Fruit fly (Drosophila melanogaster) whole organism, pupa: ENCODE results near the gene cyr.

Experiments
- CG10348 ChIP-seq: fragments of 200-800 bp; sonication (Bioruptor generic); IDR thresholded peaks from 2 replicates; pipeline ENCODE4 v1.3.6; 2022; ENCODE audit warnings: missing biosample characterization, missing genetic modification characterization
- CG12605 ChIP-seq: fragments of 200-800 bp; sonication (Bioruptor generic); IDR thresholded peaks from 2 replicates; pipeline ENCODE4 v1.3.6; 2022; ENCODE audit warnings: missing biosample characterization, missing genetic modification characterization
- CG13204 ChIP-seq: fragments of 200-800 bp; sonication (Bioruptor generic); optimal IDR thresholded peaks from 2 replicates; lab custom pipeline; 2018; ENCODE audit warnings: missing biosample characterization, mild to moderate bottlenecking, missing genetic modification characterization, moderate library complexity
- CG14655 ChIP-seq: fragments of 200-800 bp; sonication (Bioruptor generic); optimal IDR thresholded peaks from 3 replicates; lab custom pipeline; 2017; ENCODE audit warnings: mild to moderate bottlenecking, missing biosample characterization, missing genetic modification reagents, missing genetic modification characterization
- CG15710 ChIP-seq: fragments of 200-800 bp; sonication (Bioruptor generic); optimal IDR thresholded peaks from 2 replicates; lab custom pipeline; 2018; ENCODE audit warnings: missing biosample characterization, mild to moderate bottlenecking, missing genetic modification characterization, moderate library complexity
- CG17806 ChIP-seq: fragments of 200-800 bp; sonication (Bioruptor generic); optimal IDR thresholded peaks from 2 replicates; lab custom pipeline; 2018; ENCODE audit warnings: missing biosample characterization, mild to moderate bottlenecking, missing genetic modification characterization, moderate library complexity
- CG32121 ChIP-seq: fragments of 200-800 bp; sonication (Bioruptor generic); IDR thresholded peaks from 2 replicates; pipeline ENCODE4 v1.3.6; 2022; ENCODE audit warnings: missing biosample characterization, missing genetic modification characterization
- CG34367 ChIP-seq: fragments of 200-800 bp; sonication (Bioruptor generic); optimal IDR thresholded peaks from 2 replicates; lab custom pipeline; 2018; ENCODE audit warnings: missing biosample characterization, mild to moderate bottlenecking, missing genetic modification characterization
- CG4496 ChIP-seq: fragments of 200-800 bp; sonication (Bioruptor generic); IDR thresholded peaks from 3 replicates; pipeline ENCODE4 v1.3.6; 2022; ENCODE audit warnings: missing biosample characterization, missing genetic modification characterization
- CG8159 ChIP-seq: fragments of 200-800 bp; sonication (Bioruptor generic); optimal IDR thresholded peaks from 3 replicates; lab custom pipeline; 2018; ENCODE audit warnings: missing biosample characterization, mild to moderate bottlenecking, missing genetic modification characterization, moderate library complexity
- CG8301 ChIP-seq: fragments of 200-800 bp; sonication (Bioruptor generic); optimal IDR thresholded peaks from 2 replicates; lab custom pipeline; 2018; ENCODE audit warnings: missing biosample characterization, mild to moderate bottlenecking, missing genetic modification characterization
- CG9948 ChIP-seq: fragments of 200-800 bp; sonication (Bioruptor generic); optimal IDR thresholded peaks from 2 replicates; lab custom pipeline; 2018; ENCODE audit warnings: missing biosample characterization, mild to moderate bottlenecking, missing genetic modification characterization, moderate library complexity
- D1 ChIP-seq: fragments of 200-800 bp; sonication (Bioruptor generic); optimal IDR thresholded peaks from 2 replicates; lab custom pipeline; 2018; ENCODE audit warnings: missing biosample characterization, mild to moderate bottlenecking, missing genetic modification characterization, moderate library complexity
- EcR ChIP-seq: fragments of 200-800 bp; sonication (Bioruptor generic); optimal IDR thresholded peaks from 3 replicates; lab custom pipeline; 2019; ENCODE audit warnings: missing biosample characterization, missing genetic modification characterization, mild to moderate bottlenecking, moderate library complexity, missing genetic modification reagents
- Ets98B ChIP-seq: fragments of 200-800 bp; sonication (Bioruptor generic); IDR thresholded peaks from 2 replicates; pipeline ENCODE4 v1.3.6; 2022; ENCODE audit warnings: missing biosample characterization, missing genetic modification characterization
- Pif1A ChIP-seq: fragments of 200-800 bp; sonication (Bioruptor generic); optimal IDR thresholded peaks from 3 replicates; lab custom pipeline; 2016; ENCODE audit warnings: missing biosample characterization, missing genetic modification characterization
- Pif1B ChIP-seq: fragments of 200-800 bp; sonication (Bioruptor generic); optimal IDR thresholded peaks from 3 replicates; lab custom pipeline; 2016; ENCODE audit warnings: missing biosample characterization, missing genetic modification characterization
- Snoo ChIP-seq: fragments of 200-800 bp; sonication (Bioruptor generic); optimal IDR thresholded peaks from 3 replicates; lab custom pipeline; 2017; ENCODE audit warnings: missing biosample characterization, mild to moderate bottlenecking, missing genetic modification characterization, inconsistent platforms
- fd96Ca ChIP-seq: fragments of 200-800 bp; sonication (Bioruptor generic); IDR thresholded peaks from 3 replicates; pipeline ENCODE4 v1.3.6; 2022; ENCODE audit warnings: missing biosample characterization, missing genetic modification characterization
- gl ChIP-seq: fragments of 200-800 bp; sonication (Bioruptor generic); optimal IDR thresholded peaks from 2 replicates; lab custom pipeline; 2018; ENCODE audit warnings: missing biosample characterization, mild to moderate bottlenecking, missing genetic modification characterization
- rn ChIP-seq: fragments of 200-800 bp; sonication (Bioruptor generic); IDR thresholded peaks from 2 replicates; pipeline ENCODE4 v1.3.6; 2022; ENCODE audit warnings: missing biosample characterization, missing genetic modification characterization

Gene cyr

dm6 chrX:8093722-8094177, 41.8 kb downstream of the cyr start, which contains the start of gene UbcE2H:
Gene UbcE2H (minus strand): TSS chrX:8094064.
- TF ChIP-seq EcR (GFP tag; lab: Kevin White, UChicago), result no peak
- TF ChIP-seq Pif1B (GFP tag; lab: Kevin White, UChicago), result peak; percentile 28
- TF ChIP-seq CG10348 (GFP tag; lab: Robert Waterston, UW), result no peak
- TF ChIP-seq fd96Ca (GFP tag; lab: Robert Waterston, UW), result no peak
- no peak for TF ChIP-seq CG17806 (tag; lab: Kevin White, UChicago)
- TF ChIP-seq D1 (tag; lab: Kevin White, UChicago), result peak; percentile 39
- TF ChIP-seq Pif1A (GFP tag; lab: Kevin White, UChicago), result peak; percentile 36
- no peak for TF ChIP-seq CG14655
- TF ChIP-seq, all 21 proteins: peak for 3

dm6 chrX:8092893-8093721, 42.4 kb downstream of the cyr start:
- no peak for TF ChIP-seq Snoo (tag; lab: Kevin White, UChicago)
- no peak for TF ChIP-seq CG15710 (tag; lab: Kevin White, UChicago)
- TF ChIP-seq Ets98B, result no peak
- TF ChIP-seq rn, result no peak
- TF ChIP-seq CG14655, result no peak
- TF ChIP-seq EcR (GFP tag; lab: Kevin White, UChicago), result peak; percentile 93
- peak; percentile 35 for TF ChIP-seq CG8159
- no peak for TF ChIP-seq gl (tag; lab: Kevin White, UChicago)

dm6 chrX:8092075-8092682, 43.3 kb downstream of the cyr start:
- TF ChIP-seq CG8301 (tag; lab: Kevin White, UChicago), result peak; percentile 95
- peak; percentile 72; the same call in 2 of the 3 replicates for TF ChIP-seq fd96Ca (GFP tag; lab: Robert Waterston, UW)
- peak; percentile 93 for TF ChIP-seq Pif1B (GFP tag; lab: Kevin White, UChicago)
- peak; percentile 87 for TF ChIP-seq CG13204 (GFP tag; lab: Kevin White, UChicago)
- peak; percentile 90 for TF ChIP-seq CG12605 (GFP tag; lab: Robert Waterston, UW)
- peak; percentile 98 for TF ChIP-seq CG14655
- peak; percentile 97 for TF ChIP-seq CG8159
- TF ChIP-seq CG10348 (GFP tag; lab: Robert Waterston, UW), result peak; percentile 85
- peak; percentile 84 for TF ChIP-seq gl (tag; lab: Kevin White, UChicago)
- peak; percentile 87 for TF ChIP-seq D1 (tag; lab: Kevin White, UChicago)
- no peak for TF ChIP-seq EcR (GFP tag; lab: Kevin White, UChicago)
- TF ChIP-seq CG34367 (tag; lab: Kevin White, UChicago), result peak; percentile 92
- TF ChIP-seq CG15710 (tag; lab: Kevin White, UChicago), result peak; percentile 97
- TF ChIP-seq CG4496 (GFP tag; lab: Robert Waterston, UW), result peak; percentile 95
- peak; percentile 93 for TF ChIP-seq Ets98B
- TF ChIP-seq CG17806 (tag; lab: Kevin White, UChicago), result peak; percentile 95
- peak; percentile 94 for TF ChIP-seq Snoo (tag; lab: Kevin White, UChicago)
- TF ChIP-seq rn, result peak; percentile 83
- TF ChIP-seq Pif1A (GFP tag; lab: Kevin White, UChicago), result peak; percentile 91
- peak; percentile 95 for TF ChIP-seq CG9948
- TF ChIP-seq CG32121 (GFP tag; lab: Robert Waterston, UW), result peak; percentile 95

- TF ChIP-seq Pif1A (GFP tag; lab: Kevin White, UChicago), result peak; percentile 96
- peak; percentile 98 for TF ChIP-seq CG32121 (GFP tag; lab: Robert Waterston, UW)
- peak; percentile 96 for TF ChIP-seq CG8301 (tag; lab: Kevin White, UChicago)
- peak; percentile 99 for TF ChIP-seq Ets98B
- peak; percentile 99 for TF ChIP-seq fd96Ca (GFP tag; lab: Robert Waterston, UW)
- peak; percentile 83 for TF ChIP-seq D1 (tag; lab: Kevin White, UChicago)
- peak; percentile 99 for TF ChIP-seq CG4496 (GFP tag; lab: Robert Waterston, UW)
- peak; percentile 92 for TF ChIP-seq CG15710 (tag; lab: Kevin White, UChicago)
- TF ChIP-seq Snoo (tag; lab: Kevin White, UChicago), result peak; percentile 94
- peak; percentile 94 for TF ChIP-seq CG8159
- peak; percentile 97 for TF ChIP-seq CG14655
- peak; percentile 97 for TF ChIP-seq Pif1B (GFP tag; lab: Kevin White, UChicago)
- peak; percentile 86 for TF ChIP-seq gl (tag; lab: Kevin White, UChicago)
- TF ChIP-seq CG10348 (GFP tag; lab: Robert Waterston, UW), result peak; percentile 91
- TF ChIP-seq CG12605 (GFP tag; lab: Robert Waterston, UW), result peak; percentile 98
- peak; percentile 95 for TF ChIP-seq CG17806 (tag; lab: Kevin White, UChicago)
- peak; percentile 94 for TF ChIP-seq CG9948
- TF ChIP-seq CG34367 (tag; lab: Kevin White, UChicago), result peak; percentile 95
- peak; percentile 97 for TF ChIP-seq rn
- peak; percentile 84 for TF ChIP-seq CG13204 (GFP tag; lab: Kevin White, UChicago)
- peak; percentile 28 for TF ChIP-seq EcR (GFP tag; lab: Kevin White, UChicago)
Observed at dm6 chrX:8091017-8091620, 44.4 kb downstream of the cyr start.

dm6 chrX:8087113-8087512, 48.4 kb downstream of the cyr start, which contains the start of gene CG2256:
Gene CG2256 (minus strand): TSS chrX:8087213.
- TF ChIP-seq CG32121 (GFP tag; lab: Robert Waterston, UW) (no peak), Pif1A (GFP tag; lab: Kevin White, UChicago) (no peak), gl (tag; lab: Kevin White, UChicago) (no peak), Snoo (tag; lab: Kevin White, UChicago) (no peak), CG4496 (GFP tag; lab: Robert Waterston, UW) (no peak), CG17806 (tag; lab: Kevin White, UChicago) (no peak), CG10348 (GFP tag; lab: Robert Waterston, UW) (no peak), CG9948 (no peak), Pif1B (GFP tag; lab: Kevin White, UChicago) (no peak), CG13204 (GFP tag; lab: Kevin White, UChicago) (no peak), CG14655 (no peak), CG15710 (tag; lab: Kevin White, UChicago) (no peak), EcR (GFP tag; lab: Kevin White, UChicago) (no peak), Ets98B (no peak), fd96Ca (GFP tag; lab: Robert Waterston, UW) (no peak), CG34367 (tag; lab: Kevin White, UChicago) (no peak), rn (no peak), D1 (tag; lab: Kevin White, UChicago) (no peak), CG12605 (GFP tag; lab: Robert Waterston, UW) (no peak), CG8301 (tag; lab: Kevin White, UChicago) (no peak)
